Worm (Caenorhabditis elegans) whole organism, midembryonic: ENCODE data around the gene F40D4.17.

Experiments
- T22C8.4 ChIP-seq: fragments of 200-800 bp; sonication (Bioruptor generic); IDR thresholded peaks from 2 replicates; pipeline ENCODE4 v1.3.6; 2022; ENCODE audit warnings: missing genetic modification characterization, missing compliant biosample characterization
- cog-1 ChIP-seq: sonication (generic microtip); optimal IDR thresholded peaks from 2 replicates; lab custom pipeline; 2016; ENCODE audit warnings: missing genetic modification characterization, missing compliant biosample characterization
- flt-1 ChIP-seq: fragments of 200-800 bp; sonication (Bioruptor generic); IDR thresholded peaks from 2 replicates; pipeline ENCODE4 v1.3.6; 2022; ENCODE audit warnings: missing genetic modification characterization, missing compliant biosample characterization
- klf-2 ChIP-seq: fragments of 200-800 bp; sonication (Bioruptor generic); conservative IDR thresholded peaks from 2 replicates; pipeline ENCODE4 v1.3.6; 2022; ENCODE audit warnings: missing genetic modification reagents, missing genetic modification characterization, missing compliant biosample characterization
- med-1 ChIP-seq: sonication (generic microtip); optimal IDR thresholded peaks from 2 replicates; lab custom pipeline; 2017; ENCODE audit warnings: missing genetic modification characterization, mild to moderate bottlenecking, missing compliant biosample characterization, antibody characterized with exemption, missing genetic modification reagents; ENCODE audit not compliant: insufficient read depth
- ref-1 ChIP-seq: fragments of 200-800 bp; sonication (Bioruptor generic); conservative IDR thresholded peaks from 2 replicates; pipeline ENCODE4 v1.3.6; 2022; ENCODE audit warnings: missing genetic modification reagents, missing genetic modification characterization, missing compliant biosample characterization
- tab-1 ChIP-seq: fragments of 200-800 bp; sonication (Bioruptor generic); IDR thresholded peaks from 2 replicates; pipeline ENCODE4 v1.3.6; 2022; ENCODE audit warnings: missing genetic modification characterization, missing compliant biosample characterization
- ztf-23 ChIP-seq: fragments of 200-800 bp; sonication (Bioruptor generic); IDR thresholded peaks from 2 replicates; pipeline ENCODE4 v1.3.6; 2022; ENCODE audit warnings: missing genetic modification reagents, missing genetic modification characterization, missing compliant biosample characterization
- ztf-29 ChIP-seq: fragments of 200-800 bp; sonication (Bioruptor generic); IDR thresholded peaks from 2 replicates; pipeline ENCODE4 v1.3.6; 2022; ENCODE audit warnings: missing genetic modification reagents, missing genetic modification characterization, missing compliant biosample characterization

The F40D4.17 gene

DNA sequence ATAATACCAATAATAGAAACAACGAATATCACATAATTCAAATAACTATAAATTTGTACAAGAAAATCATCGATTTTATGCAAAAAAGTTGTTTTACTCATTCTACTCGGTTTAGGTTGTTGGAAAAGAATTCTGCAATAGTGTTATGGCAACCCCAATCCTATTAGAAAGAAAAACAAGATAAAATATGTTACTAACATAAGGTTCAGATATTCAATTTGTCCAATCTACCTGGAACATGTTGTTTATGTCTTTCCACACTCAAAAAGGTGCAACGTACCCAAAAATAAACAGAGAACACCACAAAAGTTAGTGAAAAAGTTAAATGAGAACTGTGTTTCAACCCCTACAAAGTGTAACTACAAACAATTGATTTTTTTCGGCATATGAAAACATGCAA, 15.6 kb upstream of the F40D4.17 start, which contains the start of gene srw-51:
Gene srw-51, minus strand, starts transcription at position 101 of the 400 bp plus-strand sequence.
- TF ChIP-seq T22C8.4 (GFP tag; lab: Robert Waterston, UW) = no peak
- no peak for TF ChIP-seq med-1 (GFP tag; lab: Kevin White, UChicago)
- no peak for TF ChIP-seq ztf-29 (GFP tag; lab: Robert Waterston, UW)
- no peak for TF ChIP-seq cog-1 (tag; lab: Kevin White, UChicago)
- no peak for TF ChIP-seq tab-1 (GFP tag; lab: Robert Waterston, UW)
- TF ChIP-seq flt-1 = no peak
- TF ChIP-seq klf-2 = no peak
- no peak for TF ChIP-seq ztf-23 (GFP tag; lab: Robert Waterston, UW)

DNA sequence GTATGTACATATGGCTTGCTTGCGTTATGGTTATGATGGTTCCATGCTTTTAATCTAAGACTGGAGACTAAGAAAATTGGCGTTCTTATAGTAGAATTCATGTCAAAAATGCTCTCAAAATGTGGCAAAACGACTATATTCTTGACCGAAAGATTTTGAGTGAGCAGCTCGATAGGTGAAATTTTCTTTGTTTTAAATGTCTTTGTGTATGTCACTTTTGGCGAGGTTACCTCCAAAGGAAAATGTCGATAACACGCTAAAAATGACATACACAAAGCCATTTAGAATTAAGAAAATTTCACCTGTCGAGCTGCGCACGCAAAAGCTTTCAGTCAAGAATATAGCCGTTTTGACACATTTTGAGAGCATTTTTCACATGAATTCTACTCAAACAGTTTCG, 12.2 kb upstream of the F40D4.17 start, which contains the start of gene srz-66:
Gene srz-66, minus strand, starts transcription at position 101 of the 400 bp plus-strand sequence.
- TF ChIP-seq ztf-29 (GFP tag; lab: Robert Waterston, UW) = no peak
- TF ChIP-seq flt-1 = no peak
- no peak for TF ChIP-seq cog-1 (tag; lab: Kevin White, UChicago)

DNA sequence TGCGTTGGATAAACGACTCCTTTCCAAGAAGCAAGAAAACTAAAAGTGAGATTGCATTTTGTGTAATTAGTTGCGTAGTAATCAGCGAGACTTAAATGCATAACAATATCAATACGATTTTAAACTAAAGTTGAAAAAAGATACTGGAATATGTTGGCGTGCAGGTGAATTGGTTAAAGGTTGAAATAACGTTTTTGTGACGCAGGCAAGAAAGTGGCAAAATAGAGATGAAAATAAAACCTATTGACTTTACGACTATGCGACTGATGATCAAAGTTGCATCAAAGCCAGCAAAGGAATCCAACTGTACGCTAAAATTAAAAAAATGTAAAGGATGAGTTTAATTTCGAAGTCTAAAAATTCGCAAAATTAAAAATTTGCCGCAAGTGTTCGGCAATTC, 10.2 kb upstream of the F40D4.17 start, which contains the start of gene srh-102:
Gene srh-102, minus strand, starts transcription at position 101 of the 400 bp plus-strand sequence.
- TF ChIP-seq T22C8.4 (GFP tag; lab: Robert Waterston, UW) = no peak
- TF ChIP-seq ref-1 (GFP tag; lab: Robert Waterston, UW) = no peak
- no peak for TF ChIP-seq ztf-29 (GFP tag; lab: Robert Waterston, UW)
- TF ChIP-seq klf-2 = no peak
- TF ChIP-seq flt-1 = no peak
- no peak for TF ChIP-seq ztf-23 (GFP tag; lab: Robert Waterston, UW)
- no peak for TF ChIP-seq tab-1 (GFP tag; lab: Robert Waterston, UW)
- no peak for TF ChIP-seq cog-1 (tag; lab: Kevin White, UChicago)

DNA sequence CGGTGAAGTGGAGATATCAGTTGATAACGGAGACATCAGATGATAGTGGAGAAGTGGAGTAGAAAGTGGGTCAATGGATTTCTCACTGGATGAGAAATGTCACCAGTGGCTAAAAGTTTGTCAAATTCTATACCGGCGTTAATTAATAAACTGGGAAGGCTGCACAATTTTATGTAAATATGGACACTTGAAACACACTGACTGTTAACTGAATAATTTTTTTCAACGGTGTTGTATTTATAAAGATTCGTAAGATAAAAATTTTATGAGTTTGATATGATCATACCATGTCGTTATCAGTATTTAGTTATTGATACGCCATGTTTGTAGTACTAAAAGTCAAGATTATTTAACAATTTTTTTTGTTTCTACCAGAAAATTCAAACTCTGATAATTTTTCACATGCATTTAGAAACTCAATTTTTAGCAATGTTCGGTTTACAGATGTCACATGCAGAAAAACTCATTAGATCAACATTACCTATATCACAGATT, 4.2 kb upstream of the F40D4.17 start, which contains the start of gene F40D4.12:
Gene F40D4.12, plus strand, starts transcription at position 445 of the 495 bp plus-strand sequence.
- TF ChIP-seq cog-1 (tag; lab: Kevin White, UChicago) = no peak
- no peak for TF ChIP-seq tab-1 (GFP tag; lab: Robert Waterston, UW)
- TF ChIP-seq ztf-29 (GFP tag; lab: Robert Waterston, UW) = no peak
- no peak for TF ChIP-seq med-1 (GFP tag; lab: Kevin White, UChicago)
- no peak for TF ChIP-seq T22C8.4 (GFP tag; lab: Robert Waterston, UW)
- TF ChIP-seq klf-2 = no peak
- no peak for TF ChIP-seq ref-1 (GFP tag; lab: Robert Waterston, UW)
- no peak for TF ChIP-seq flt-1
- no peak for TF ChIP-seq ztf-23 (GFP tag; lab: Robert Waterston, UW)

DNA sequence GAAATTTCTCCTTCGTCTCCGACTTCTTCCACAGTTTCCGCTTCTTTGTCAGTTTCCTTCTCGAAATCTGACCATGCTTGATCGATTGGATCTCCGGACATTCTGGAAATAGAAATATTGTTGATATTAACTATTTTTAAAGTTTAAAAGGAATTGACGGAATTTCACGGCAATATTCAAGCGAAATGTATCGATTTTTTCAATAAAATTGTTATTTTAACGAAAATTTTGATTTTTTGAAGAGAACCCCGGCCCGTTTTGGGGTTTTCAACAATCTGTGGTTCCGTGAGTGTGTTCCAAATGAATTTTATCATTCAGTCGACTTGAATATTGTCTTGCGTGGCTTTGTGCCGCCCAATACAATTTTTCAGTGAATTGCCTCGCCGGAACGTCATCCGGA, 1.9 kb upstream of the F40D4.17 start, which contains the start of gene F40D4.13:
Gene F40D4.13, minus strand, starts transcription at position 101 of the 400 bp plus-strand sequence.
- no peak for TF ChIP-seq klf-2
- TF ChIP-seq cog-1 (tag; lab: Kevin White, UChicago) = no peak
- no peak for TF ChIP-seq ref-1 (GFP tag; lab: Robert Waterston, UW)
- TF ChIP-seq T22C8.4 (GFP tag; lab: Robert Waterston, UW) = no peak

DNA sequence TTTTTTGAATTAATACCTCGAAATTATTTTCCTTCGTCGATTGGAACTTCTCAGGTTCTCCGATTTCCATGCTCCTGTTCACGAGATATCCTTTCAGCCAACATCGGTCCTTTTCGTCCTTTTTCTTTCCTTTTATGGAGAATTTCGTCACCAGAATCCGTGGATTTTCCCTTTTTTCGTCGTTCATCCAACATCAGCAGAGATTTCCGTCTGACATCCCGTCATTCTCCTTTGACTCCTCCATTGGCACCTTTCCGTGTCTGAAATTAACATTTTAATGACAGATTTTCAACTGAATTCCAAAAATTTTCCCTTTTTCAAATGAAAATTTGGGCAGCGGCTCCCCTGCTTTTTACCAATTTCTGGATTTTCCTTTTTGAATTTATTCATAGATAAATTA, 290 bp downstream of the F40D4.17 start:
- no peak for TF ChIP-seq ztf-23 (GFP tag; lab: Robert Waterston, UW)
- TF ChIP-seq flt-1 = no peak
- TF ChIP-seq T22C8.4 (GFP tag; lab: Robert Waterston, UW) = no peak
- TF ChIP-seq tab-1 (GFP tag; lab: Robert Waterston, UW) = no peak
- TF ChIP-seq klf-2 = no peak
- no peak for TF ChIP-seq cog-1 (tag; lab: Kevin White, UChicago)
- TF ChIP-seq ref-1 (GFP tag; lab: Robert Waterston, UW) = no peak
- no peak for TF ChIP-seq med-1 (GFP tag; lab: Kevin White, UChicago)
- TF ChIP-seq ztf-29 (GFP tag; lab: Robert Waterston, UW) = no peak

DNA sequence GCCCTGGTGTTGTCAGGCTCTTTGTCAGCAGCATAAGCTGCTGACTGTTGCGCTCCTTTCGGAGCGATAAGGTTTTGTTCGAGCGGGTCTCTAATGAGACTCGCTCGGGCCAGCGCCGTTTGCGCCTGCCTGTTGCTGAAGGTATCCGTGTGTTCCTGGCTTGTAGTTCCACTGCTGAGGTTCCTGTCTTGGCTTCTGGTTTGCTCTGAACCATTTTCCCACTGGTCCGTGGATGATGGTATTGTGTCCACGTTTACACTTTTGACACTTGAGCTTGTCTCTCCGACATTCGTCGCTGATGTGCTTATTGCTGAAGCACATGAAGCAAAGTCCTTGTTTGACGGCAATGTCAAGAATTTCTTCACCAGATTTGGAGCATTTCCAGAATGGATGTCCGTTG, 3.9 kb downstream of the F40D4.17 start:
- TF ChIP-seq ztf-23 (GFP tag; lab: Robert Waterston, UW) = no peak
- TF ChIP-seq T22C8.4 (GFP tag; lab: Robert Waterston, UW) = no peak
- no peak for TF ChIP-seq flt-1
- TF ChIP-seq ztf-29 (GFP tag; lab: Robert Waterston, UW) = no peak
- TF ChIP-seq med-1 (GFP tag; lab: Kevin White, UChicago) = no peak
- TF ChIP-seq cog-1 (tag; lab: Kevin White, UChicago) = no peak
- no peak for TF ChIP-seq ref-1 (GFP tag; lab: Robert Waterston, UW)
- no peak for TF ChIP-seq klf-2
- no peak for TF ChIP-seq tab-1 (GFP tag; lab: Robert Waterston, UW)

DNA sequence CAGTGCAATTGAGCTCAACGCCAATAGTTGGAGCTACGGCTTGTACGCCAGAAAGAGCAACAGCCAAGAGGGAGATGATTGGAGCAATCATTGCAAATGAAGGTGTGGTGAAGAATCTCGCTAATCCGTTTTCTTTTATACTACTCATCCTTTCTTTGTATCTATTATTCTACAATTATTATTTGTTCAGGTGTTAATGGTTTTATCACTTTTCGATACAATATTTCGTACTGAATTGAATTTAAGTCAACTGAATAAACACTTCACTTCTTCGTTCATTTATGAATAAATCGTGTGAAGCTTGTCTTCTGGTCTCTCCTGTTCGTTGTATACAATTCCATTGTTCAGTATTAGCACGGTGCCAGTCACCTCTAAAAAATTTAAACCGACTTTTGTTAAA, 46.9 kb downstream of the F40D4.17 start, which contains the start of gene ZK218.11:
Gene ZK218.11, minus strand, starts transcription at position 101 of the 400 bp plus-strand sequence.
- TF ChIP-seq ztf-23 (GFP tag; lab: Robert Waterston, UW) (no peak), cog-1 (tag; lab: Kevin White, UChicago) (no peak), ref-1 (GFP tag; lab: Robert Waterston, UW) (no peak), flt-1 (no peak), tab-1 (GFP tag; lab: Robert Waterston, UW) (no peak), ztf-29 (GFP tag; lab: Robert Waterston, UW) (no peak), T22C8.4 (GFP tag; lab: Robert Waterston, UW) (no peak), med-1 (GFP tag; lab: Kevin White, UChicago) (no peak), klf-2 (no peak)

DNA sequence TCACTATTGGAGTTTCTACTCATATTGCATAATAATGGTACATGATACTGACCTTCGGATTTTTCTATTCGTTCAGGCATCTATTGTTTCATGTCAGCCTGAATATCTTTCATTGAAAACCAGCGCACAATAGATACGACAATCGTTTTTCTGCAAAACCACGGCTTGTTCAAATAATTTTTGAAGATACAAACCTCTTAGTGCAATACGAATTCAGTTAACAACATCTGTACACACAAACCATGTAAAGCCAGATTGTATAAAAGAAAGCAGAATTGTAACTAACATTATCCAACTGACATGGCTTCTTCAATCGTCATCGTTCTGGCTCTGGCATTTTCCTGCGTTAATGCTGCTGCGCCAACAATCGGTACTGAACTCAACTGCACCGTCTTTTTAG, 49.8 kb downstream of the F40D4.17 start, which contains the start of gene ZK218.7:
Gene ZK218.7, plus strand, starts transcription at position 301 of the 400 bp plus-strand sequence.
- no peak for TF ChIP-seq T22C8.4 (GFP tag; lab: Robert Waterston, UW)
- no peak for TF ChIP-seq tab-1 (GFP tag; lab: Robert Waterston, UW)
- TF ChIP-seq cog-1 (tag; lab: Kevin White, UChicago) = no peak
- TF ChIP-seq ztf-29 (GFP tag; lab: Robert Waterston, UW) = no peak
